Fruit fly (Drosophila melanogaster) whole organism, adult: ENCODE measurements around the gene Flacc.

ENCODE experiments used
- CG11617 ChIP-seq: fragments of 200-800 bp; sonication (Bioruptor generic); optimal IDR thresholded peaks from 2 replicates; lab custom pipeline; 2017; ENCODE audit warnings: mild to moderate bottlenecking, missing biosample characterization, missing genetic modification reagents, missing genetic modification characterization
- CG12768 ChIP-seq: fragments of 200-800 bp; sonication (Bioruptor generic); optimal IDR thresholded peaks from 2 replicates; lab custom pipeline; 2017; ENCODE audit warnings: missing biosample characterization, missing genetic modification characterization, mild to moderate bottlenecking, moderate library complexity, missing genetic modification reagents
- CG14711 ChIP-seq: fragments of 200-800 bp; sonication (Bioruptor generic); optimal IDR thresholded peaks from 2 replicates; lab custom pipeline; 2018; ENCODE audit warnings: missing biosample characterization, mild to moderate bottlenecking, missing genetic modification characterization, moderate library complexity
- CG1620 ChIP-seq: fragments of 200-800 bp; sonication (Bioruptor generic); optimal IDR thresholded peaks from 2 replicates; lab custom pipeline; 2016; ENCODE audit warnings: missing biosample characterization, missing genetic modification characterization
- CG33017 ChIP-seq: fragments of 200-800 bp; sonication (Bioruptor generic); optimal IDR thresholded peaks from 2 replicates; lab custom pipeline; 2018; ENCODE audit warnings: missing biosample characterization, mild to moderate bottlenecking, missing genetic modification characterization, moderate library complexity
- CG5204 ChIP-seq: fragments of 200-800 bp; sonication (Bioruptor generic); optimal IDR thresholded peaks from 2 replicates; lab custom pipeline; 2016; ENCODE audit warnings: missing biosample characterization, missing genetic modification characterization
- CG7045 ChIP-seq: fragments of 200-800 bp; sonication (Bioruptor generic); optimal IDR thresholded peaks from 2 replicates; lab custom pipeline; 2017; ENCODE audit warnings: missing biosample characterization, mild to moderate bottlenecking, missing genetic modification characterization
- CG7101 ChIP-seq: fragments of 200-800 bp; sonication (Bioruptor generic); optimal IDR thresholded peaks from 2 replicates; lab custom pipeline; 2018; ENCODE audit warnings: missing biosample characterization, mild to moderate bottlenecking, missing genetic modification characterization, moderate library complexity
- Clk ChIP-seq: fragments of 200-800 bp; sonication (Bioruptor generic); optimal IDR thresholded peaks from 2 replicates; lab custom pipeline; 2017; ENCODE audit warnings: missing biosample characterization, missing genetic modification characterization
- Crg-1 ChIP-seq: fragments of 200-800 bp; sonication (Bioruptor generic); optimal IDR thresholded peaks from 2 replicates; lab custom pipeline; 2016; ENCODE audit warnings: missing biosample characterization, missing genetic modification characterization
- Hr96 ChIP-seq: fragments of 200-800 bp; sonication (Bioruptor generic); optimal IDR thresholded peaks from 2 replicates; lab custom pipeline; 2016; ENCODE audit warnings: missing biosample characterization, missing genetic modification characterization
- Mnt ChIP-seq: fragments of 200-800 bp; sonication (Bioruptor generic); optimal IDR thresholded peaks from 2 replicates; lab custom pipeline; 2016; ENCODE audit warnings: missing biosample characterization, mild to moderate bottlenecking, missing genetic modification characterization
- bab1 ChIP-seq: fragments of 200-800 bp; sonication (Bioruptor generic); optimal IDR thresholded peaks from 3 replicates; lab custom pipeline; 2019; ENCODE audit warnings: missing biosample characterization, mild to moderate bottlenecking, missing genetic modification characterization, moderate library complexity
- cic ChIP-seq: fragments of 200-800 bp; sonication (Bioruptor generic); optimal IDR thresholded peaks from 2 replicates; lab custom pipeline; 2017; ENCODE audit warnings: missing biosample characterization, mild to moderate bottlenecking, missing genetic modification characterization, moderate library complexity
- cnc ChIP-seq, 2 experiments: fragments of >200 bp; optimal IDR thresholded peaks; 2 replicates each; lab custom pipeline; 2017
- kay ChIP-seq: fragments of 200-800 bp; sonication (Bioruptor generic); peaks from one replicate; lab custom pipeline; 2016; ENCODE audit warnings: missing biosample characterization, missing genetic modification characterization, borderline replicate concordance
- ovo ChIP-seq: fragments of 200-800 bp; sonication (Bioruptor generic); optimal IDR thresholded peaks from 2 replicates; lab custom pipeline; 2016; ENCODE audit warnings: missing biosample characterization, missing genetic modification characterization
- pad ChIP-seq: fragments of 200-800 bp; sonication (Bioruptor generic); optimal IDR thresholded peaks from 3 replicates; lab custom pipeline; 2017; ENCODE audit warnings: missing biosample characterization, missing genetic modification characterization, mild to moderate bottlenecking, moderate library complexity, missing genetic modification reagents
- tj ChIP-seq: fragments of 200-800 bp; sonication (Bioruptor generic); optimal IDR thresholded peaks from 3 replicates; lab custom pipeline; 2017; ENCODE audit warnings: missing biosample characterization, mild to moderate bottlenecking, missing genetic modification characterization, moderate library complexity
- toe ChIP-seq: fragments of 200-800 bp; sonication (Bioruptor generic); optimal IDR thresholded peaks from 2 replicates; lab custom pipeline; 2016; ENCODE audit warnings: missing biosample characterization, missing genetic modification characterization

The Flacc gene

DNA sequence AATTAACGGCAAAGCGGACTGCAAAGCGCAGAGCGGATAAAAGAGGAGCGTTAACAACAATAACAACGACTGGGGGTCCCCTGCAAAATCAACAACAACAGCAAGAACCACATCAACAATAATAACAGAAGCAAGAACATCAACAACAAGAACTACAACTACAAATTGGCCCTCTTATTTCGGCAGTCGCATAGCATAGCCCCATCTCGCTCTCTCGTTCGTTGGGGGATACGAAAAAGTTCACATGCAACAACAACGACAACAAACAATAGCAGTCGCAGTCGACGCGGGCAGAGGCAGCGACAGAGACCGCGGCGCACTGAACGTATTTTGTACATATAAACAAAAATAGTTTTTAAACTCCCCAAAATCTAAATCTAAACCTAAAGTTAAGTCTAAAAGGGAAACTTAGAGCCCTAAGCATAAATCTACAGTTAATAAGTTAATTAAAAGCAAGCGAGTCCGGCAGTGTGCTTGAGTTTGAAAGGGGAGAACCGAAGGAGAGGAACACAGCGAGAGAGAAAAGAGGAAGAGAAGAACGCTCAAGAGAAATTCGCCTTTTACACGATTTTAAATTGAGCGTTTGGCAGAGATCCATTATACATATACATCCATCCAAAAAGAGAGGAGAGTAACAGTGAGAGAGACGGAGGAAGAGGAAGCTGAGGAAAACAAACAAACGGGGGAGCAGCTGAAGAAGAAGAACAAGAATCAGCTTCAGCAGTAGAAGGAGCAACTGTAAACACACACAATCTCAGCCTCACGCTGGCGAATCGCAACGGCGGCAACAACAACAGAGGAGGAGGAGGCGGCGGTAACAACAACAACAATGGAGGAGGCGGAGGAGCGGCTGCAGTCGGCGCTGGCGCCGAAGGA is 28.7 kb downstream of the Flacc start:
- peak; percentile 91 for TF ChIP-seq pad
- no peak for TF ChIP-seq cic (GFP tag; lab: Kevin White, UChicago)

DNA sequence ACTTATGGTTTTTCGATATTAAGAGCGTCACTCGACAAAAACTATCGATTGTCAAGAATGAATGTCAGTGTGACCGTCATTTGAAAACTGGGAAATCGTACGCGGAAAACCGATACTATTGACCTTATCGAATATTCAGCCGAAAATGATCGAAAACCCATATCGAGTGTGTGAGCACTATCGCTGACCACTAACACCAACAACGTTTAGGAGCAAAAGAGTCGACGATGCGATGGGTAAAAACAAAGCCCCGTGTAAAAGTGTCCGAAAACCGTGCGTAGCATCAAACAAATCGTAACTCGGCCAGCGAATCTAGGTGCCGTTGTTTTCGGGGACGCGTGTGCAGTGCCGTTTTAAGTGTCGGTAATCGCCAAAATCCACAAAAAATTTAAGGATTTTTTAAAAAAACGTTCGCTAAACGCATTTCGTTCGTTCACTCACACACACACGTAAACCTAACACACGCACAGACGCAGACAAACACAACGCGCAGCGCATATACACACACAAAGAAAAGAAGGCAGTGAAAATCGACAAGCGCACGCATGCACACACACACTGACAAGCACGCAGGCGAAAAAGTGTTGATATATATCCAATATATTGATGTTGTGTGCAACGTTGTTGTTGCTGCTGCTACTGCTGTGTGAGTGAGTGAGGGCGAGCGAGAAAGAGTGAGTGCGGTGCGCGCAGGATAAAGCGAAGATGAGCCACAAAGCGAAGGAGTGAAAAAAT is 29.5 kb downstream of the Flacc start, which contains the start of the genes CG7326 and Dora:
Gene CG7326, minus strand, starts transcription at position 29 of the 735 bp plus-strand sequence.
Gene Dora, plus strand, starts transcription at position 203 of the 735 bp plus-strand sequence.
- TF ChIP-seq CG33017 (tag; lab: Kevin White, UChicago) (no peak), Mnt (peak; percentile 19), tj (GFP tag; lab: Kevin White, UChicago) (peak; percentile 72), CG12768 (GFP tag; lab: Kevin White, UChicago) (no peak), CG11617 (GFP tag; lab: Kevin White, UChicago) (no peak), bab1 (GFP tag; lab: Kevin White, UChicago) (peak; percentile 82), ovo (GFP tag; lab: Kevin White, UChicago) (peak; percentile 12)

DNA sequence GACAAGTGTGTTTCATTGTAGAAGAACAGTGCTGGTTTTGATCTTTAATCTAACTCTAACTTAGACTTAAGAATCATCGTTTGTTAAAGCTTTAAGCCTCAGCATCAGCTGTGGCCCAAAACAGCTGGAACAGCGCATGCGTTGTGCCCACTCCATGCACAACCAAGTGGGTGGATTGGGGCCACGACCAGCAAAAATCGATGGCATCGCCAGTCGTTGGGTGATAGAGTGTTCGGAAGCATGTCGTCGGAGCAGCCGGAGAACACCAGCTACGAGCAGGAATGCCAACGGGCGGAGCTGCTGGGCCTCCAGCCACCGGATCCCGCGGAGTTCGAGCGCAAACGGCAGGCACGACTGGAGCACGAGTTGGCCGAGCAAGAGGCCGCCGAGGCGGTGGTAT is 33.4 kb downstream of the Flacc start, which contains the start of gene CG32544:
Gene CG32544, plus strand, starts transcription at position 211 of the 400 bp plus-strand sequence.
- no peak for TF ChIP-seq toe (GFP tag; lab: Kevin White, UChicago)
- TF ChIP-seq CG12768 (GFP tag; lab: Kevin White, UChicago) = no peak
- TF ChIP-seq ovo (GFP tag; lab: Kevin White, UChicago) = no peak
- no peak for TF ChIP-seq CG5204 (GFP tag; lab: Kevin White, UChicago)
- no peak for TF ChIP-seq cic (GFP tag; lab: Kevin White, UChicago)
- no peak for TF ChIP-seq CG7045 (GFP tag; lab: Kevin White, UChicago)
- no peak for TF ChIP-seq Mnt
- no peak for TF ChIP-seq Hr96 (GFP tag; lab: Kevin White, UChicago)
- TF ChIP-seq CG14711 (tag; lab: Kevin White, UChicago) = no peak
- no peak for TF ChIP-seq Crg-1 (GFP tag; lab: Kevin White, UChicago)
- TF ChIP-seq pad = no peak
- no peak for TF ChIP-seq kay (GFP tag; lab: Kevin White, UChicago)
- TF ChIP-seq Clk (GFP tag; lab: Kevin White, UChicago) = no peak
- no peak for TF ChIP-seq CG1620 (GFP tag; lab: Kevin White, UChicago)
- TF ChIP-seq cnc (optimal IDR thresholded peaks at IDR 0.05; lab: Kevin White, UChicago) = no peak
- no peak for TF ChIP-seq CG11617 (GFP tag; lab: Kevin White, UChicago)
- TF ChIP-seq bab1 (GFP tag; lab: Kevin White, UChicago) = no peak
- no peak for TF ChIP-seq tj (GFP tag; lab: Kevin White, UChicago)
- TF ChIP-seq CG33017 (tag; lab: Kevin White, UChicago) = no peak
- no peak for TF ChIP-seq CG7101 (tag; lab: Kevin White, UChicago)

DNA sequence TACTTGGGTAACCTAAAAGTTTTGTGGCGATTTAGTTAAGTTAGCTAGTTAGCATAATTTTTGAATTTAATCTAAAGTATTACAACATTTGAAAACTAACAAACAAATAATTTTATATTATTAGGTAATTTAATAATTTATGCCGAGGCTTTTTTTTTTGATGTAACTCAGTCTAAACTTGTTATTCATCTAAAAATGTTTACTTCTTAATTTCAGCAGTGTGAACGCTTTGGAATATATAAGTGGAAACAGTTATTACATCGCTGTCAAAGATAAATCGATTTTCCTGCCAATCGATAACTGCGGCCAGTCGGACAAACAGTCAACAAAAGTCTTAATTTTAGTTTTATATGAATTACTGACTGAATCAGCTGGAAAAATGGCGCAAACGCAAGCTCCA is 35.5 kb downstream of the Flacc start, which contains the start of gene Usp39:
Gene Usp39, plus strand, starts transcription at position 288 of the 400 bp plus-strand sequence.
- TF ChIP-seq toe (GFP tag; lab: Kevin White, UChicago) (no peak), CG7101 (tag; lab: Kevin White, UChicago) (peak; percentile 54), CG7045 (GFP tag; lab: Kevin White, UChicago) (no peak), CG33017 (tag; lab: Kevin White, UChicago) (no peak), Crg-1 (GFP tag; lab: Kevin White, UChicago) (no peak), CG14711 (tag; lab: Kevin White, UChicago) (peak; percentile 13), kay (GFP tag; lab: Kevin White, UChicago) (no peak)

DNA sequence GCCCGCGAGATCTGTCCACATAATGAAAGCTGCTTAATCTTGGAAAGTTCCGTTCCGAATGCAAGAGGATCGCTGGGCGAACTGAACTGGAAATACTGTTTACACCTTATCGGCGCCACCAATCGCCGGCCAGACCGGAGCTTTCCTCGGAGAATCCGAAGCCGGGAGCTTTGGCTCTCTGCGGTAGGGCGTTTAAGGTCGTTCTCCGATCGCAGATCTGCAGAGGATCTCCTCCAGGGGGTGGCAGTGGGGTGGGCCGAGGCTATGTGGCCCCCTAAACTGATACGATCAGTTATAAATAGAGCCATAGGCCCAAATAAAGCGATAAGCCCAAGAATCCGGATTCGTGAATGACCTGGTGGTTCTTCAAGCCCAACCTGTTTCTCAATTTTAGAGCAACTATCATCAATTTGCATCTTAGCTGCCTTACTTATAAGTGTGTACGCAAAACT is 36.1 kb downstream of the Flacc start, which contains the start of gene CG7322:
Gene CG7322, minus strand, starts transcription at position 402 of the 452 bp plus-strand sequence.
- TF ChIP-seq cic (GFP tag; lab: Kevin White, UChicago) (peak; percentile 54), toe (GFP tag; lab: Kevin White, UChicago) (no peak)

DNA sequence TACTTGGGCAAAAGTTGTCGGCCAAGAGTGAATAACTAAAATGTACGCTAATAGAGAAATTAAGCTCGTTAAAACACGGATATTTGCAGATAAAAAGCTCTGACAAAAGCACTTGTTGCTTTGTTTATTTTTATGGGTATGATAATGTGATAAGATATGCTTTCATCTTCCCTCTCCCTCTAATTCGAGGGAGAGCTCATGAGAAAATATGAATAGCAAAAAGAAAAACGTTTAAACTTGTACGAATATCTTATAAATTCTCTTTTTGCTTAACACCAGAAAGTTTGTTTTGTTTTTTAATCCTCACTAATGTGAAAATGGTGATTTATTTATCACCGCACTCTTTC is 44.4 kb downstream of the Flacc start:
- TF ChIP-seq pad (no peak), Crg-1 (GFP tag; lab: Kevin White, UChicago) (no peak), CG33017 (tag; lab: Kevin White, UChicago) (no peak), tj (GFP tag; lab: Kevin White, UChicago) (no peak), CG7045 (GFP tag; lab: Kevin White, UChicago) (no peak), Clk (GFP tag; lab: Kevin White, UChicago) (no peak), ovo (GFP tag; lab: Kevin White, UChicago) (no peak), cnc (optimal IDR thresholded peaks at IDR 0.05; lab: Kevin White, UChicago) (no peak), CG1620 (GFP tag; lab: Kevin White, UChicago) (no peak), cic (GFP tag; lab: Kevin White, UChicago) (no peak), Mnt (no peak)
